Fruit fly (Drosophila melanogaster): ENCODE results near the gene CG10874.

dm6 chr2L:2194305-2194828, 2.2 kb upstream of the CG10874 start:
- TF ChIP-seq ttk (optimal IDR thresholded peaks at IDR 0.05) (no peak), h (optimal IDR thresholded peaks at IDR 0.05) (peak; percentile 32)
